Worm (Caenorhabditis elegans): Measurements from ENCODE around the gene faah-1.

faah-1 gene

ce11 chrIV:8133536-8133935, 25.7 kb upstream of the faah-1 start, which contains the start of gene sph-1:
TSS of gene sph-1 (minus strand) at chrIV:8133558.
- no peak for TF ChIP-seq ztf-29 (GFP tag; IDR thresholded peaks at IDR 0.05)
- no peak for TF ChIP-seq T22C8.4 (GFP tag; IDR thresholded peaks at IDR 0.05)
- TF ChIP-seq ztf-23 (GFP tag; IDR thresholded peaks at IDR 0.05) = no peak
- TF ChIP-seq cog-1 (tag; optimal IDR thresholded peaks at IDR 0.05) = no peak
- no peak for TF ChIP-seq tab-1 (GFP tag; IDR thresholded peaks at IDR 0.05)
- no peak for TF ChIP-seq ref-1 (GFP tag; conservative IDR thresholded peaks at IDR 0.05)
- no peak for TF ChIP-seq flt-1 (GFP tag; IDR thresholded peaks at IDR 0.05)
- TF ChIP-seq med-1 (GFP tag; optimal IDR thresholded peaks at IDR 0.05; ENCODE audit: insufficient read depth) = no peak
- TF ChIP-seq klf-2 (GFP tag; conservative IDR thresholded peaks at IDR 0.05) = no peak

ce11 chrIV:8136005-8136512, 23.1 kb upstream of the faah-1 start, which contains the start of the genes isp-1 and islo-1:
TSS of gene isp-1 (minus strand) at chrIV:8136055.
TSS of gene islo-1 (plus strand) at chrIV:8136389.
- TF ChIP-seq ref-1 (GFP tag; conservative IDR thresholded peaks at IDR 0.05) = no peak
- 0 out of 2 replicates have a peak, but pooled peaks have one; percentile 16 for TF ChIP-seq tab-1 (GFP tag; IDR thresholded peaks at IDR 0.05)
- TF ChIP-seq flt-1 (GFP tag; IDR thresholded peaks at IDR 0.05) = no peak
- TF ChIP-seq med-1 (GFP tag; optimal IDR thresholded peaks at IDR 0.05; ENCODE audit: insufficient read depth) = no peak
- TF ChIP-seq cog-1 (tag; optimal IDR thresholded peaks at IDR 0.05) = no peak
- no peak for TF ChIP-seq T22C8.4 (GFP tag; IDR thresholded peaks at IDR 0.05)
- no peak for TF ChIP-seq ztf-29 (GFP tag; IDR thresholded peaks at IDR 0.05)
- TF ChIP-seq ztf-23 (GFP tag; IDR thresholded peaks at IDR 0.05) = 0 out of 2 replicates have a peak, but pooled peaks have one; percentile 31
- no peak for TF ChIP-seq klf-2 (GFP tag; conservative IDR thresholded peaks at IDR 0.05)

ce11 chrIV:8136548-8136947, 22.6 kb upstream of the faah-1 start:
- TF ChIP-seq tab-1 (GFP tag; IDR thresholded peaks at IDR 0.05) (no peak), T22C8.4 (GFP tag; IDR thresholded peaks at IDR 0.05) (no peak), cog-1 (tag; optimal IDR thresholded peaks at IDR 0.05) (no peak), ztf-29 (GFP tag; IDR thresholded peaks at IDR 0.05) (no peak), ztf-23 (GFP tag; IDR thresholded peaks at IDR 0.05) (no peak), klf-2 (GFP tag; conservative IDR thresholded peaks at IDR 0.05) (no peak), med-1 (GFP tag; optimal IDR thresholded peaks at IDR 0.05; ENCODE audit: insufficient read depth) (no peak), flt-1 (GFP tag; IDR thresholded peaks at IDR 0.05) (no peak), ref-1 (GFP tag; conservative IDR thresholded peaks at IDR 0.05) (no peak)

ce11 chrIV:8138984-8139383, 20.2 kb upstream of the faah-1 start, which contains the start of gene pmk-3:
TSS of gene pmk-3 (plus strand) at chrIV:8139219.
- TF ChIP-seq cog-1 (tag; optimal IDR thresholded peaks at IDR 0.05) (no peak), ztf-29 (GFP tag; IDR thresholded peaks at IDR 0.05) (no peak), ref-1 (GFP tag; conservative IDR thresholded peaks at IDR 0.05) (no peak), ztf-23 (GFP tag; IDR thresholded peaks at IDR 0.05) (no peak), T22C8.4 (GFP tag; IDR thresholded peaks at IDR 0.05) (no peak), flt-1 (GFP tag; IDR thresholded peaks at IDR 0.05) (no peak), klf-2 (GFP tag; conservative IDR thresholded peaks at IDR 0.05) (no peak), med-1 (GFP tag; optimal IDR thresholded peaks at IDR 0.05; ENCODE audit: insufficient read depth) (no peak), tab-1 (GFP tag; IDR thresholded peaks at IDR 0.05) (no peak)

- no peak for TF ChIP-seq ref-1 (GFP tag; conservative IDR thresholded peaks at IDR 0.05)
- no peak for TF ChIP-seq flt-1 (GFP tag; IDR thresholded peaks at IDR 0.05)
- TF ChIP-seq med-1 (GFP tag; optimal IDR thresholded peaks at IDR 0.05; ENCODE audit: insufficient read depth) = no peak
- TF ChIP-seq ztf-29 (GFP tag; IDR thresholded peaks at IDR 0.05) = no peak
- TF ChIP-seq T22C8.4 (GFP tag; IDR thresholded peaks at IDR 0.05) = no peak
- no peak for TF ChIP-seq ztf-23 (GFP tag; IDR thresholded peaks at IDR 0.05)
- TF ChIP-seq klf-2 (GFP tag; conservative IDR thresholded peaks at IDR 0.05) = no peak
- TF ChIP-seq tab-1 (GFP tag; IDR thresholded peaks at IDR 0.05) = no peak
- no peak for TF ChIP-seq cog-1 (tag; optimal IDR thresholded peaks at IDR 0.05)
These were observed 16.2 kb upstream of the faah-1 start, which contains the start of gene pmk-2 for ce11 chrIV:8142735-8143550. TSS of gene pmk-2 (plus strand) at chrIV:8143500.

- TF ChIP-seq ref-1 (GFP tag; conservative IDR thresholded peaks at IDR 0.05) = no peak
- TF ChIP-seq tab-1 (GFP tag; IDR thresholded peaks at IDR 0.05) = no peak
- TF ChIP-seq ztf-23 (GFP tag; IDR thresholded peaks at IDR 0.05) = no peak
- no peak for TF ChIP-seq cog-1 (tag; optimal IDR thresholded peaks at IDR 0.05)
- TF ChIP-seq T22C8.4 (GFP tag; IDR thresholded peaks at IDR 0.05) = no peak
- TF ChIP-seq klf-2 (GFP tag; conservative IDR thresholded peaks at IDR 0.05) = no peak
- no peak for TF ChIP-seq med-1 (GFP tag; optimal IDR thresholded peaks at IDR 0.05; ENCODE audit: insufficient read depth)
- no peak for TF ChIP-seq flt-1 (GFP tag; IDR thresholded peaks at IDR 0.05)
These were observed 14.8 kb upstream of the faah-1 start for ce11 chrIV:8144341-8144740.

- TF ChIP-seq T22C8.4 (GFP tag; IDR thresholded peaks at IDR 0.05) = no peak
- no peak for TF ChIP-seq med-1 (GFP tag; optimal IDR thresholded peaks at IDR 0.05; ENCODE audit: insufficient read depth)
- no peak for TF ChIP-seq ztf-23 (GFP tag; IDR thresholded peaks at IDR 0.05)
- TF ChIP-seq tab-1 (GFP tag; IDR thresholded peaks at IDR 0.05) = no peak
- no peak for TF ChIP-seq cog-1 (tag; optimal IDR thresholded peaks at IDR 0.05)
- no peak for TF ChIP-seq ztf-29 (GFP tag; IDR thresholded peaks at IDR 0.05)
- TF ChIP-seq ref-1 (GFP tag; conservative IDR thresholded peaks at IDR 0.05) = no peak
- TF ChIP-seq klf-2 (GFP tag; conservative IDR thresholded peaks at IDR 0.05) = no peak
- no peak for TF ChIP-seq flt-1 (GFP tag; IDR thresholded peaks at IDR 0.05)
These were observed 12.9 kb upstream of the faah-1 start for ce11 chrIV:8146283-8146682.

- TF ChIP-seq flt-1 (GFP tag; IDR thresholded peaks at IDR 0.05) = no peak
- no peak for TF ChIP-seq T22C8.4 (GFP tag; IDR thresholded peaks at IDR 0.05)
- TF ChIP-seq med-1 (GFP tag; optimal IDR thresholded peaks at IDR 0.05; ENCODE audit: insufficient read depth) = no peak
- TF ChIP-seq ref-1 (GFP tag; conservative IDR thresholded peaks at IDR 0.05) = no peak
- no peak for TF ChIP-seq cog-1 (tag; optimal IDR thresholded peaks at IDR 0.05)
- TF ChIP-seq ztf-29 (GFP tag; IDR thresholded peaks at IDR 0.05) = no peak
- TF ChIP-seq tab-1 (GFP tag; IDR thresholded peaks at IDR 0.05) = no peak
- no peak for TF ChIP-seq ztf-23 (GFP tag; IDR thresholded peaks at IDR 0.05)
These were observed 10.7 kb upstream of the faah-1 start, which contains the start of gene pmk-1 for ce11 chrIV:8148494-8148893. TSS of gene pmk-1 (plus strand) at chrIV:8148794.

- no peak for TF ChIP-seq T22C8.4 (GFP tag; IDR thresholded peaks at IDR 0.05)
- no peak for TF ChIP-seq ztf-23 (GFP tag; IDR thresholded peaks at IDR 0.05)
- TF ChIP-seq klf-2 (GFP tag; conservative IDR thresholded peaks at IDR 0.05) = no peak
- no peak for TF ChIP-seq tab-1 (GFP tag; IDR thresholded peaks at IDR 0.05)
- TF ChIP-seq ztf-29 (GFP tag; IDR thresholded peaks at IDR 0.05) = no peak
- TF ChIP-seq flt-1 (GFP tag; IDR thresholded peaks at IDR 0.05) = no peak
- no peak for TF ChIP-seq ref-1 (GFP tag; conservative IDR thresholded peaks at IDR 0.05)
- no peak for TF ChIP-seq med-1 (GFP tag; optimal IDR thresholded peaks at IDR 0.05; ENCODE audit: insufficient read depth)
These were observed 7.5 kb upstream of the faah-1 start for ce11 chrIV:8151721-8152120.

All from whole organism, midembryonic.